Fruit fly (Drosophila melanogaster) whole organism, pupa: ENCODE results near the gene CNMaR.

Experiments
- CG10348 ChIP-seq: fragments of 200-800 bp; sonication (Bioruptor generic); IDR thresholded peaks from 2 replicates; pipeline ENCODE4 v1.3.6; 2022; ENCODE audit warnings: missing biosample characterization, missing genetic modification characterization
- CG14655 ChIP-seq: fragments of 200-800 bp; sonication (Bioruptor generic); optimal IDR thresholded peaks from 3 replicates; lab custom pipeline; 2017; ENCODE audit warnings: mild to moderate bottlenecking, missing biosample characterization, missing genetic modification reagents, missing genetic modification characterization
- CG32121 ChIP-seq: fragments of 200-800 bp; sonication (Bioruptor generic); IDR thresholded peaks from 2 replicates; pipeline ENCODE4 v1.3.6; 2022; ENCODE audit warnings: missing biosample characterization, missing genetic modification characterization
- CG4496 ChIP-seq: fragments of 200-800 bp; sonication (Bioruptor generic); IDR thresholded peaks from 3 replicates; pipeline ENCODE4 v1.3.6; 2022; ENCODE audit warnings: missing biosample characterization, missing genetic modification characterization
- fd96Ca ChIP-seq: fragments of 200-800 bp; sonication (Bioruptor generic); IDR thresholded peaks from 3 replicates; pipeline ENCODE4 v1.3.6; 2022; ENCODE audit warnings: missing biosample characterization, missing genetic modification characterization

DNA sequence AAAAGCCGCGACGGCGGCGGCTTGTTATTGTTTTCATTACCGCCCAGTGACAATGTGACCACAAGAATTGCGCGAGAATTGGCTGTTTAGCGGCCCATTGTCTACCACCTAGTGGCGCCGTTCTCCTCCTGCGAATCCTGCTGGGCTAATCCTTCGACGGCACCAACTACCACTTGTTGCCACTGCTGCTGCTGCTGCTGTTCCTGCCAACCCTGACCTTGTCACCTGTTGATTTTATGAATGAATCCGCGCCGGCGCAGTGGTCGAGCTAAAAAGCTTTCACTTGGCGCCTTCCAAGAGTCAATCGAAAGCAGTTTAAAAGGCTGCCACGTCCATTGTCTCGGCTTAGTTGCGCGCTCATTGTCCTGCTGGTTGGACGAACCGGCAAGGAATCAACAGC lies at the start of gene CNMaR:
- TF ChIP-seq fd96Ca (GFP tag; lab: Robert Waterston, UW) = no peak
- no peak for TF ChIP-seq CG14655 (GFP tag; lab: Kevin White, UChicago)
- no peak for TF ChIP-seq CG4496 (GFP tag; lab: Robert Waterston, UW)
- TF ChIP-seq CG32121 (GFP tag; lab: Robert Waterston, UW) = no peak
- no peak for TF ChIP-seq CG10348 (GFP tag; lab: Robert Waterston, UW)
